Worm (Caenorhabditis elegans) whole organism, L2 larva: ENCODE data around the gene T24G10.2.

ENCODE experiments used
- ZK546.5 ChIP-seq: sonication (generic microtip); optimal IDR thresholded peaks from 2 replicates; lab custom pipeline; 2017; ENCODE audit warnings: missing biosample characterization, missing genetic modification characterization
- ama-1 ChIP-seq: fragments of 150-350 bp; optimal IDR thresholded peaks from 2 replicates; lab custom pipeline; 2018; ENCODE audit warnings: inconsistent platforms
- ceh-82 ChIP-seq: fragments of 150-350 bp; optimal IDR thresholded peaks from 2 replicates; lab custom pipeline; 2014; ENCODE audit warnings: missing biosample characterization, missing genetic modification characterization
- fos-1 ChIP-seq: fragments of 150-350 bp; optimal IDR thresholded peaks from 2 replicates; lab custom pipeline; 2014; ENCODE audit warnings: missing biosample characterization, missing genetic modification characterization
- nhr-23 ChIP-seq: fragments of 150-350 bp; optimal IDR thresholded peaks from 2 replicates; lab custom pipeline; 2014; ENCODE audit warnings: missing biosample characterization, missing genetic modification reagents, missing genetic modification characterization
- nhr-25 ChIP-seq: fragments of 150-350 bp; sonication (generic microtip); optimal IDR thresholded peaks from 3 replicates; lab custom pipeline; 2014; ENCODE audit warnings: missing biosample characterization, missing genetic modification characterization
- ztf-1 ChIP-seq: fragments of 200-800 bp; sonication (Bioruptor generic); conservative IDR thresholded peaks from 2 replicates; pipeline ENCODE4 v1.3.6; 2022; ENCODE audit warnings: missing genetic modification characterization, missing compliant biosample characterization

ce11 chrIII:5440540-5440939, 2.0 kb downstream of the T24G10.2 start, which contains the start of gene W03A5.6:
- TF ChIP-seq ztf-1 (GFP tag; lab: Robert Waterston, UW) (no peak), ceh-82 (tag; lab: Kevin White, UChicago) (no peak), ama-1 (no peak), nhr-23 (tag; lab: Kevin White, UChicago) (no peak), fos-1 (tag; lab: Kevin White, UChicago) (no peak), ZK546.5 (no peak), nhr-25 (tag; lab: Kevin White, UChicago) (no peak)
